Fruit fly (Drosophila melanogaster) whole organism, embryonic: ENCODE data around the gene Trf4-1.
A peak's percentile ranks its signal among the peaks of the same experiment; 100 is the strongest.

ENCODE experiments used
- B-H1 ChIP-seq: fragments of 200-800 bp; sonication (Bioruptor generic); IDR thresholded peaks from 3 replicates; pipeline ENCODE4 v1.3.6; 2022; ENCODE audit warnings: missing biosample characterization, missing genetic modification characterization
- CG10565 ChIP-seq: fragments of 200-800 bp; sonication (Bioruptor generic); optimal IDR thresholded peaks from 3 replicates; lab custom pipeline; 2016; ENCODE audit warnings: missing biosample characterization, mild to moderate bottlenecking, missing genetic modification characterization
- CG11456 ChIP-seq: fragments of 200-800 bp; sonication (Bioruptor generic); IDR thresholded peaks from 3 replicates; pipeline ENCODE4 v1.3.6; 2022; ENCODE audit warnings: missing biosample characterization, missing genetic modification characterization
- CG12219 ChIP-seq: fragments of 200-800 bp; sonication (Bioruptor generic); optimal IDR thresholded peaks from 3 replicates; lab custom pipeline; 2018; ENCODE audit warnings: missing biosample characterization, mild to moderate bottlenecking, missing genetic modification characterization
- CG12391 ChIP-seq: fragments of 200-800 bp; sonication (Bioruptor generic); optimal IDR thresholded peaks from 3 replicates; lab custom pipeline; 2018; ENCODE audit warnings: missing biosample characterization, mild to moderate bottlenecking, missing genetic modification characterization, moderate library complexity
- CG13894 ChIP-seq: fragments of 200-800 bp; sonication (Bioruptor generic); optimal IDR thresholded peaks from 3 replicates; lab custom pipeline; 2018; ENCODE audit warnings: missing biosample characterization, mild to moderate bottlenecking, missing genetic modification characterization, moderate library complexity
- CG14014 ChIP-seq: fragments of 200-800 bp; sonication (Bioruptor generic); IDR thresholded peaks from 2 replicates; pipeline ENCODE4 v1.3.6; 2022; ENCODE audit warnings: missing biosample characterization, missing genetic modification characterization
- CG15479 ChIP-seq: fragments of 200-800 bp; sonication (Bioruptor generic); optimal IDR thresholded peaks from 3 replicates; lab custom pipeline; 2019; ENCODE audit warnings: missing biosample characterization, mild to moderate bottlenecking, missing genetic modification characterization, moderate library complexity
- CG15514 ChIP-seq: fragments of 200-800 bp; sonication (Bioruptor generic); optimal IDR thresholded peaks from 3 replicates; lab custom pipeline; 2017; ENCODE audit warnings: missing biosample characterization, missing genetic modification characterization, mild to moderate bottlenecking, moderate library complexity, missing genetic modification reagents
- CG15601 ChIP-seq: fragments of 200-800 bp; sonication (Bioruptor generic); optimal IDR thresholded peaks from 3 replicates; lab custom pipeline; 2019; ENCODE audit warnings: missing biosample characterization, mild to moderate bottlenecking, missing genetic modification characterization, moderate library complexity
- CG15696 ChIP-seq: fragments of 200-800 bp; sonication (Bioruptor generic); optimal IDR thresholded peaks from 2 replicates; lab custom pipeline; 2019; ENCODE audit warnings: missing biosample characterization, mild to moderate bottlenecking, missing genetic modification characterization, moderate library complexity
- CG16813 ChIP-seq: fragments of 200-800 bp; sonication (Bioruptor generic); IDR thresholded peaks from 3 replicates; pipeline ENCODE4 v1.3.6; 2022; ENCODE audit warnings: missing biosample characterization, missing genetic modification characterization; ENCODE audit not compliant: partially characterized antibody
- CG17186 ChIP-seq: fragments of 200-800 bp; sonication (Bioruptor generic); optimal IDR thresholded peaks from 3 replicates; lab custom pipeline; 2017; ENCODE audit warnings: missing biosample characterization, missing genetic modification reagents, missing genetic modification characterization
- CG17829 ChIP-seq: fragments of 200-800 bp; optimal IDR thresholded peaks from 2 replicates; lab custom pipeline; 2019; ENCODE audit warnings: missing biosample characterization, mild to moderate bottlenecking, missing genetic modification characterization, moderate library complexity
- CG30431 ChIP-seq: fragments of 200-800 bp; sonication (Bioruptor generic); optimal IDR thresholded peaks from 2 replicates; lab custom pipeline; 2017; ENCODE audit warnings: missing biosample characterization, missing genetic modification characterization
- CG32772 ChIP-seq: fragments of 200-800 bp; sonication (Bioruptor generic); IDR thresholded peaks from 2 replicates; pipeline ENCODE4 v1.3.6; 2022; ENCODE audit warnings: missing biosample characterization, missing genetic modification characterization
- CG4424 ChIP-seq: fragments of 200-800 bp; sonication (Bioruptor generic); optimal IDR thresholded peaks from 3 replicates; lab custom pipeline; 2016; ENCODE audit warnings: missing biosample characterization, missing genetic modification characterization
- CG6813 ChIP-seq: fragments of 200-800 bp; sonication (Bioruptor generic); optimal IDR thresholded peaks from 2 replicates; lab custom pipeline; 2017; ENCODE audit warnings: missing biosample characterization, missing genetic modification characterization, mild to moderate bottlenecking, moderate library complexity, missing genetic modification reagents
- CG7556 ChIP-seq: fragments of 200-800 bp; sonication (Bioruptor generic); optimal IDR thresholded peaks from 2 replicates; lab custom pipeline; 2017; ENCODE audit warnings: missing biosample characterization, mild to moderate bottlenecking, missing genetic modification characterization
- CG9797 ChIP-seq: fragments of 200-800 bp; sonication (Bioruptor generic); optimal IDR thresholded peaks from 3 replicates; lab custom pipeline; 2018; ENCODE audit warnings: missing biosample characterization, mild to moderate bottlenecking, missing genetic modification characterization
- CrebB ChIP-seq: fragments of 200-800 bp; sonication (Bioruptor generic); optimal IDR thresholded peaks from 3 replicates; lab custom pipeline; 2018; ENCODE audit warnings: missing biosample characterization, mild to moderate bottlenecking, missing genetic modification characterization
- D19A ChIP-seq: fragments of 200-800 bp; optimal IDR thresholded peaks from 3 replicates; lab custom pipeline; 2019; ENCODE audit warnings: missing biosample characterization, mild to moderate bottlenecking, missing genetic modification characterization, moderate library complexity
- Deaf1 ChIP-seq: fragments of 200-800 bp; optimal IDR thresholded peaks from 3 replicates; lab custom pipeline; 2019; ENCODE audit warnings: missing biosample characterization, mild to moderate bottlenecking, missing genetic modification characterization, moderate library complexity
- Dek ChIP-seq: fragments of 200-800 bp; sonication (Bioruptor generic); optimal IDR thresholded peaks from 3 replicates; lab custom pipeline; 2019; ENCODE audit warnings: missing biosample characterization, mild to moderate bottlenecking, missing genetic modification characterization, moderate library complexity
- E2f1 ChIP-seq: fragments of 200-800 bp; sonication (Bioruptor generic); IDR thresholded peaks from 2 replicates; pipeline ENCODE4 v1.3.6; 2022; ENCODE audit warnings: missing biosample characterization, missing genetic modification characterization
- Gug ChIP-seq: fragments of 200-800 bp; sonication (Bioruptor generic); IDR thresholded peaks from 4 replicates; pipeline ENCODE4 v1.3.6; 2022; ENCODE audit warnings: missing biosample characterization, missing genetic modification characterization
- MTF-1 ChIP-seq: fragments of 200-800 bp; sonication (Bioruptor generic); optimal IDR thresholded peaks from 2 replicates; lab custom pipeline; 2018; ENCODE audit warnings: missing biosample characterization, mild to moderate bottlenecking, missing genetic modification characterization, borderline replicate concordance
- Opbp ChIP-seq: fragments of 200-800 bp; sonication (Bioruptor generic); IDR thresholded peaks from 3 replicates; pipeline ENCODE4 v1.3.6; 2022; ENCODE audit warnings: missing biosample characterization, missing genetic modification characterization; ENCODE audit not compliant: partially characterized antibody
- ab ChIP-seq: fragments of 200-800 bp; sonication (Bioruptor generic); optimal IDR thresholded peaks from 2 replicates; lab custom pipeline; 2016; ENCODE audit warnings: missing biosample characterization, missing genetic modification characterization
- ase ChIP-seq: fragments of 200-800 bp; sonication (Bioruptor generic); IDR thresholded peaks from 3 replicates; pipeline ENCODE4 v1.3.6; 2022; ENCODE audit warnings: missing biosample characterization, missing genetic modification characterization
- ash1 ChIP-seq: fragments of 200-800 bp; sonication (Bioruptor generic); optimal IDR thresholded peaks from 2 replicates; lab custom pipeline; 2018; ENCODE audit warnings: missing biosample characterization, mild to moderate bottlenecking, missing genetic modification characterization
- crc ChIP-seq: fragments of 200-800 bp; sonication (Bioruptor generic); optimal IDR thresholded peaks from 2 replicates; lab custom pipeline; 2016; ENCODE audit warnings: missing biosample characterization, missing genetic modification characterization
- cwo ChIP-seq: fragments of 200-800 bp; sonication (Bioruptor generic); optimal IDR thresholded peaks from 3 replicates; lab custom pipeline; 2017; ENCODE audit warnings: missing biosample characterization, missing genetic modification characterization, mild to moderate bottlenecking, moderate library complexity, missing genetic modification reagents
- emc ChIP-seq: fragments of 200-800 bp; sonication (Bioruptor generic); optimal IDR thresholded peaks from 2 replicates; lab custom pipeline; 2016; ENCODE audit warnings: missing biosample characterization, missing genetic modification characterization
- fu2 ChIP-seq: fragments of 200-800 bp; sonication (Bioruptor generic); optimal IDR thresholded peaks from 2 replicates; lab custom pipeline; 2016; ENCODE audit warnings: missing biosample characterization, missing genetic modification characterization
- gce ChIP-seq: fragments of 200-800 bp; sonication (Bioruptor generic); IDR thresholded peaks from 3 replicates; pipeline ENCODE4 v1.3.6; 2022; ENCODE audit warnings: missing biosample characterization, missing genetic modification characterization
- hbn ChIP-seq: fragments of 200-800 bp; sonication (Bioruptor generic); IDR thresholded peaks from 2 replicates; pipeline ENCODE4 v1.3.6; 2022; ENCODE audit warnings: missing biosample characterization, missing genetic modification characterization; ENCODE audit not compliant: partially characterized antibody
- inv ChIP-seq: fragments of 200-800 bp; sonication (Bioruptor generic); IDR thresholded peaks from 2 replicates; pipeline ENCODE4 v1.3.6; 2022; ENCODE audit warnings: missing biosample characterization, missing genetic modification characterization; ENCODE audit not compliant: partially characterized antibody
- jumu ChIP-seq: fragments of 200-800 bp; sonication (Bioruptor generic); optimal IDR thresholded peaks from 3 replicates; lab custom pipeline; 2016; ENCODE audit warnings: missing biosample characterization, missing genetic modification characterization
- mirr ChIP-seq: fragments of 200-800 bp; sonication (Bioruptor generic); optimal IDR thresholded peaks from 3 replicates; lab custom pipeline; 2018; ENCODE audit warnings: missing biosample characterization, mild to moderate bottlenecking, missing genetic modification characterization
- oc ChIP-seq: fragments of 200-800 bp; sonication (Bioruptor generic); optimal IDR thresholded peaks from 2 replicates; lab custom pipeline; 2018; ENCODE audit warnings: missing biosample characterization, mild to moderate bottlenecking, missing genetic modification characterization, moderate library complexity
- odd ChIP-seq: fragments of 200-800 bp; sonication (Bioruptor generic); optimal IDR thresholded peaks from 2 replicates; lab custom pipeline; 2017; ENCODE audit warnings: missing biosample characterization, mild to moderate bottlenecking, missing genetic modification characterization
- org-1 ChIP-seq: fragments of 200-800 bp; sonication (Bioruptor generic); optimal IDR thresholded peaks from 2 replicates; lab custom pipeline; 2017; ENCODE audit warnings: missing biosample characterization, missing genetic modification characterization
- pan ChIP-seq, 4 experiments: fragments of >200 bp in 3 of 4; fragments of 200-800 bp in 1 of 4; sonication (Bioruptor generic) in 1 of 4; optimal IDR thresholded peaks in 3 of 4; IDR thresholded peaks in 1 of 4; 2 replicates each; pipeline versions ENCODE4 v1.3.6 to Lab custom; 2017 to 2022; ENCODE audit warnings: missing biosample characterization in 2 of 4, missing genetic modification characterization in 2 of 4, mixed read lengths in 1 of 4
- sens ChIP-seq: fragments of 200-800 bp; sonication (Bioruptor generic); peaks from one replicate; lab custom pipeline; 2016; ENCODE audit warnings: missing biosample characterization, missing genetic modification characterization
- slbo ChIP-seq: fragments of 200-800 bp; sonication (Bioruptor generic); IDR thresholded peaks from 2 replicates; pipeline ENCODE4 v1.3.6; 2022; ENCODE audit warnings: missing biosample characterization, missing genetic modification characterization
- slou ChIP-seq: fragments of 200-800 bp; sonication (Bioruptor generic); optimal IDR thresholded peaks from 3 replicates; lab custom pipeline; 2016; ENCODE audit warnings: missing biosample characterization, missing genetic modification characterization
- wor ChIP-seq: fragments of 200-800 bp; sonication (Bioruptor generic); IDR thresholded peaks from 2 replicates; pipeline ENCODE4 v1.3.6; 2022; ENCODE audit warnings: missing biosample characterization, missing genetic modification characterization
- zen2 ChIP-seq: fragments of 200-800 bp; sonication (Bioruptor generic); IDR thresholded peaks from 3 replicates; pipeline ENCODE4 v1.3.6; 2022; ENCODE audit warnings: missing biosample characterization, missing genetic modification characterization; ENCODE audit not compliant: partially characterized antibody

Trf4-1 gene

DNA sequence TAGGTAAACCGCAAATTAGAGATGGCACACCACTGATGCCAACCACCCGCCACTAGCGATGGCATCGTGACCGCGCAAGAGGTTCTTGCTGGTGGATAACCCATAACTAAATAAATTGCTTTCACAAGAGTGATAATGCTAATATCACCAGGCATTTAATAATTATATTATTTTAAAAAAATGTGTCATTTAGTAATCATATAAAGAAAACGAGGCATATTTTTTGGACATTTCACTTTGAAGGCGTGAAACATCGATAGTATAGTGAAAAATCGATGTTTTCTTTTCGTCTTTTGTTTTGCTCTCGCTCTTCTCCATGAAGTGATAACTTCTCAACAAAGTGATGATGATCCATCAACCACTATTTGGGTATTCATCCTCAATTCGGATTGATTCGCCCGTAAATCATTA, 1.4 kb upstream of the Trf4-1 start, which contains the start of gene IntS4 (continued):
- no peak for TF ChIP-seq CG30431
- no peak for TF ChIP-seq MTF-1 (GFP tag; lab: Kevin White, UChicago)
- TF ChIP-seq odd, result no peak
- no peak for TF ChIP-seq Deaf1 (tag; lab: Kevin White, UChicago)
- TF ChIP-seq emc (GFP tag; lab: Kevin White, UChicago), result no peak
- TF ChIP-seq E2f1 (GFP tag; lab: Robert Waterston, UW), result peak; percentile 64
- TF ChIP-seq slbo (GFP tag; lab: Robert Waterston, UW), result peak; percentile 83; the same call in 1 of the 2 replicates
- no peak for TF ChIP-seq oc
- peak; percentile 84 for TF ChIP-seq Gug (GFP tag; lab: Robert Waterston, UW)
- peak; percentile 51; the same call in 1 of the 3 replicates for TF ChIP-seq ase (GFP tag; lab: Robert Waterston, UW)
- TF ChIP-seq Opbp (GFP tag; lab: Robert Waterston, UW), result peak; percentile 87
- TF ChIP-seq CG14014 (GFP tag; lab: Robert Waterston, UW), result peak; percentile 49; the same call in 1 of the 2 replicates
- peak; percentile 90 for TF ChIP-seq CG15514 (GFP tag; lab: Kevin White, UChicago)
- peak; percentile 96 for TF ChIP-seq hbn (GFP tag; lab: Robert Waterston, UW)
- peak; percentile 67 for TF ChIP-seq CG17186 (GFP tag; lab: Kevin White, UChicago)
- TF ChIP-seq CG17829 (tag; lab: Kevin White, UChicago), result peak; percentile 78
- TF ChIP-seq B-H1 (GFP tag; lab: Robert Waterston, UW), result no peak
- TF ChIP-seq CG13894 (tag; lab: Kevin White, UChicago), result no peak
- TF ChIP-seq CG12391 (tag; lab: Kevin White, UChicago), result peak; percentile 75
- peak; percentile 74 for TF ChIP-seq sens (GFP tag; lab: Kevin White, UChicago)
- TF ChIP-seq CG15601 (tag; lab: Kevin White, UChicago), result peak; percentile 61
- peak; percentile 42 for TF ChIP-seq jumu
- no peak for TF ChIP-seq org-1 (GFP tag; lab: Kevin White, UChicago)
- TF ChIP-seq Dek, result peak; percentile 61
- no peak for TF ChIP-seq ab (GFP tag; lab: Kevin White, UChicago)
- TF ChIP-seq CG12219, result no peak
- no peak for TF ChIP-seq pan (optimal IDR thresholded peaks at IDR 0.05; lab: Kevin White, UChicago)
- peak in 1 of 2 experiments; percentile 54 for TF ChIP-seq pan (GFP tag; optimal IDR thresholded peaks at IDR 0.05 in 1 of 2, IDR thresholded peaks at IDR 0.05 in 1 of 2)
- peak; percentile 75; the same call in 2 of the 3 replicates for TF ChIP-seq CG11456 (GFP tag; lab: Robert Waterston, UW)
- peak; percentile 96 for TF ChIP-seq CG16813 (GFP tag; lab: Robert Waterston, UW)
- peak; percentile 94 for TF ChIP-seq inv (GFP tag; lab: Robert Waterston, UW)
- TF ChIP-seq fu2 (GFP tag; lab: Kevin White, UChicago), result no peak
- peak; percentile 37 for TF ChIP-seq cwo (GFP tag; lab: Kevin White, UChicago)
- peak; percentile 66 for TF ChIP-seq CG15696 (tag; lab: Kevin White, UChicago)
- TF ChIP-seq CG32772 (GFP tag; lab: Robert Waterston, UW), result 0 out of 2 replicates have a peak, but pooled peaks have one; percentile 40
- TF ChIP-seq CG7556 (GFP tag; lab: Kevin White, UChicago), result peak; percentile 60
- peak; percentile 67 for TF ChIP-seq CG4424 (GFP tag; lab: Kevin White, UChicago)
- peak; percentile 84; the same call in 2 of the 3 replicates for TF ChIP-seq zen2 (GFP tag; lab: Robert Waterston, UW)
- TF ChIP-seq CG6813 (GFP tag; lab: Kevin White, UChicago), result no peak
- peak; percentile 51 for TF ChIP-seq D19A (tag; lab: Kevin White, UChicago)
- no peak for TF ChIP-seq gce (GFP tag; lab: Robert Waterston, UW)
- TF ChIP-seq crc (GFP tag; lab: Kevin White, UChicago), result no peak
- peak; percentile 20 for TF ChIP-seq CrebB (tag; lab: Kevin White, UChicago)
- no peak for TF ChIP-seq CG10565 (GFP tag; lab: Kevin White, UChicago)
- no peak; the same call in 1 of the 2 replicates for TF ChIP-seq wor (GFP tag; lab: Robert Waterston, UW)
- no peak for TF ChIP-seq mirr (GFP tag; lab: Kevin White, UChicago)
- TF ChIP-seq slou (GFP tag; lab: Kevin White, UChicago), result peak; percentile 68
- no peak for TF ChIP-seq ash1 (GFP tag; lab: Kevin White, UChicago)
- peak; percentile 71 for TF ChIP-seq CG15479 (GFP tag; lab: Kevin White, UChicago)
- TF ChIP-seq CG9797 (GFP tag; lab: Kevin White, UChicago), result peak; percentile 50
